Fruit fly (Drosophila melanogaster) whole organism, embryonic: ENCODE results near the gene MICAL-like.

Experiments
- B-H2 ChIP-seq: fragments of 200-800 bp; sonication (Bioruptor generic); optimal IDR thresholded peaks from 2 replicates; lab custom pipeline; 2018; ENCODE audit warnings: missing biosample characterization, mild to moderate bottlenecking, missing genetic modification characterization
- CG10431 ChIP-seq: fragments of 200-800 bp; sonication (Bioruptor generic); optimal IDR thresholded peaks from 3 replicates; lab custom pipeline; 2018; ENCODE audit warnings: missing biosample characterization, mild to moderate bottlenecking, missing genetic modification characterization
- CG11247 ChIP-seq: fragments of 200-800 bp; sonication (Bioruptor generic); IDR thresholded peaks from 2 replicates; pipeline ENCODE4 v1.3.6; 2022; ENCODE audit warnings: missing biosample characterization, missing genetic modification characterization
- CG11456 ChIP-seq: fragments of 200-800 bp; sonication (Bioruptor generic); IDR thresholded peaks from 3 replicates; pipeline ENCODE4 v1.3.6; 2022; ENCODE audit warnings: missing biosample characterization, missing genetic modification characterization
- CG11504 ChIP-seq: fragments of 200-800 bp; sonication (Bioruptor generic); optimal IDR thresholded peaks from 3 replicates; lab custom pipeline; 2019; ENCODE audit warnings: missing biosample characterization, mild to moderate bottlenecking, missing genetic modification characterization, moderate library complexity
- CG12391 ChIP-seq: fragments of 200-800 bp; sonication (Bioruptor generic); optimal IDR thresholded peaks from 3 replicates; lab custom pipeline; 2018; ENCODE audit warnings: missing biosample characterization, mild to moderate bottlenecking, missing genetic modification characterization, moderate library complexity
- CG15479 ChIP-seq: fragments of 200-800 bp; sonication (Bioruptor generic); optimal IDR thresholded peaks from 3 replicates; lab custom pipeline; 2019; ENCODE audit warnings: missing biosample characterization, mild to moderate bottlenecking, missing genetic modification characterization, moderate library complexity
- CG1602 ChIP-seq: fragments of 200-800 bp; sonication (Bioruptor generic); optimal IDR thresholded peaks from 3 replicates; lab custom pipeline; 2016; ENCODE audit warnings: missing biosample characterization, missing genetic modification characterization
- CG17612 ChIP-seq: fragments of 200-800 bp; sonication (Bioruptor generic); IDR thresholded peaks from 2 replicates; pipeline ENCODE4 v1.3.6; 2022; ENCODE audit warnings: missing biosample characterization, missing genetic modification characterization
- CG18599 ChIP-seq: fragments of 200-800 bp; sonication (Bioruptor generic); optimal IDR thresholded peaks from 3 replicates; lab custom pipeline; 2017; ENCODE audit warnings: missing biosample characterization, missing genetic modification characterization, mild to moderate bottlenecking, moderate library complexity, missing genetic modification reagents
- CG2199 ChIP-seq: fragments of 200-800 bp; sonication (Bioruptor generic); IDR thresholded peaks from 3 replicates; pipeline ENCODE4 v1.3.6; 2022; ENCODE audit warnings: missing biosample characterization, missing genetic modification characterization
- CG2875 ChIP-seq: fragments of 200-800 bp; sonication (Bioruptor generic); optimal IDR thresholded peaks from 2 replicates; lab custom pipeline; 2017; ENCODE audit warnings: missing biosample characterization, mild to moderate bottlenecking, missing genetic modification characterization, missing genetic modification reagents
- CG2889 ChIP-seq: fragments of 200-800 bp; sonication (Bioruptor generic); IDR thresholded peaks from 3 replicates; pipeline ENCODE4 v1.3.6; 2022; ENCODE audit warnings: missing biosample characterization, missing genetic modification characterization
- CG32772 ChIP-seq: fragments of 200-800 bp; sonication (Bioruptor generic); IDR thresholded peaks from 2 replicates; pipeline ENCODE4 v1.3.6; 2022; ENCODE audit warnings: missing biosample characterization, missing genetic modification characterization
- CG3995 ChIP-seq: fragments of 200-800 bp; sonication (Bioruptor generic); optimal IDR thresholded peaks from 3 replicates; lab custom pipeline; 2016; ENCODE audit warnings: missing biosample characterization, missing genetic modification characterization
- CG4707 ChIP-seq: fragments of 200-800 bp; sonication (Bioruptor generic); optimal IDR thresholded peaks from 2 replicates; lab custom pipeline; 2018; ENCODE audit warnings: missing biosample characterization, mild to moderate bottlenecking, missing genetic modification characterization, moderate library complexity
- CG5180 ChIP-seq: fragments of 200-800 bp; sonication (Bioruptor generic); optimal IDR thresholded peaks from 3 replicates; lab custom pipeline; 2017; ENCODE audit warnings: missing biosample characterization, missing genetic modification characterization, mild to moderate bottlenecking, moderate library complexity, missing genetic modification reagents
- CG5245 ChIP-seq: fragments of 200-800 bp; sonication (Bioruptor generic); optimal IDR thresholded peaks from 3 replicates; lab custom pipeline; 2016; ENCODE audit warnings: missing biosample characterization, missing genetic modification characterization
- CG8388 ChIP-seq: fragments of 200-800 bp; sonication (Bioruptor generic); optimal IDR thresholded peaks from 2 replicates; lab custom pipeline; 2019; ENCODE audit warnings: missing biosample characterization, mild to moderate bottlenecking, missing genetic modification characterization, moderate library complexity
- CG9817 ChIP-seq: fragments of 200-800 bp; sonication (Bioruptor generic); optimal IDR thresholded peaks from 2 replicates; lab custom pipeline; 2018; ENCODE audit warnings: missing biosample characterization, mild to moderate bottlenecking, missing genetic modification characterization, moderate library complexity
- CrebB ChIP-seq: fragments of 200-800 bp; sonication (Bioruptor generic); optimal IDR thresholded peaks from 3 replicates; lab custom pipeline; 2018; ENCODE audit warnings: missing biosample characterization, mild to moderate bottlenecking, missing genetic modification characterization
- D19B ChIP-seq: fragments of 200-800 bp; sonication (Bioruptor generic); optimal IDR thresholded peaks from 2 replicates; lab custom pipeline; 2017; ENCODE audit warnings: missing biosample characterization, mild to moderate bottlenecking, missing genetic modification characterization
- E2f1 ChIP-seq: fragments of 200-800 bp; sonication (Bioruptor generic); IDR thresholded peaks from 2 replicates; pipeline ENCODE4 v1.3.6; 2022; ENCODE audit warnings: missing biosample characterization, missing genetic modification characterization
- Hey ChIP-seq: fragments of 200-800 bp; sonication (Bioruptor generic); optimal IDR thresholded peaks from 3 replicates; lab custom pipeline; 2018; ENCODE audit warnings: missing biosample characterization, mild to moderate bottlenecking, missing genetic modification characterization
- Jarid2 ChIP-seq: fragments of 200-800 bp; sonication (Bioruptor generic); optimal IDR thresholded peaks from 3 replicates; lab custom pipeline; 2017; ENCODE audit warnings: mild to moderate bottlenecking, missing biosample characterization, missing genetic modification reagents, missing genetic modification characterization
- Oaz ChIP-seq: fragments of 200-800 bp; sonication (Bioruptor generic); IDR thresholded peaks from 2 replicates; pipeline ENCODE4 v1.3.6; 2022; ENCODE audit warnings: missing biosample characterization, missing genetic modification characterization
- Opbp ChIP-seq: fragments of 200-800 bp; sonication (Bioruptor generic); IDR thresholded peaks from 3 replicates; pipeline ENCODE4 v1.3.6; 2022; ENCODE audit warnings: missing biosample characterization, missing genetic modification characterization; ENCODE audit not compliant: partially characterized antibody
- Ravus ChIP-seq: fragments of 200-800 bp; sonication (Bioruptor generic); IDR thresholded peaks from 2 replicates; pipeline ENCODE4 v1.3.6; 2022; ENCODE audit warnings: missing biosample characterization, missing genetic modification characterization
- Rfx ChIP-seq: fragments of 200-800 bp; sonication (Bioruptor generic); IDR thresholded peaks from 2 replicates; pipeline ENCODE4 v1.3.6; 2022; ENCODE audit warnings: missing biosample characterization, missing genetic modification characterization
- Rx ChIP-seq: fragments of 200-800 bp; sonication (Bioruptor generic); IDR thresholded peaks from 2 replicates; pipeline ENCODE4 v1.3.6; 2022; ENCODE audit warnings: missing biosample characterization, missing genetic modification characterization
- Xbp1 ChIP-seq: fragments of 200-800 bp; sonication (Bioruptor generic); optimal IDR thresholded peaks from 3 replicates; lab custom pipeline; 2016; ENCODE audit warnings: missing biosample characterization, mild to moderate bottlenecking, missing genetic modification characterization
- amos ChIP-seq: fragments of 200-800 bp; sonication (Bioruptor generic); IDR thresholded peaks from 2 replicates; pipeline ENCODE4 v1.3.6; 2022; ENCODE audit warnings: missing biosample characterization, missing genetic modification characterization; ENCODE audit not compliant: partially characterized antibody
- ase ChIP-seq: fragments of 200-800 bp; sonication (Bioruptor generic); IDR thresholded peaks from 3 replicates; pipeline ENCODE4 v1.3.6; 2022; ENCODE audit warnings: missing biosample characterization, missing genetic modification characterization
- az2 ChIP-seq: fragments of 200-800 bp; sonication (Bioruptor generic); optimal IDR thresholded peaks from 3 replicates; lab custom pipeline; 2016; ENCODE audit warnings: missing biosample characterization, missing genetic modification characterization
- cas ChIP-seq: fragments of 200-800 bp; sonication (Bioruptor generic); IDR thresholded peaks from 2 replicates; pipeline ENCODE4 v1.3.6; 2022; ENCODE audit warnings: missing biosample characterization, missing genetic modification characterization
- chn ChIP-seq: fragments of 200-800 bp; sonication (Bioruptor generic); optimal IDR thresholded peaks from 2 replicates; lab custom pipeline; 2016; ENCODE audit warnings: missing biosample characterization, missing genetic modification characterization
- cwo ChIP-seq: fragments of 200-800 bp; sonication (Bioruptor generic); optimal IDR thresholded peaks from 3 replicates; lab custom pipeline; 2017; ENCODE audit warnings: missing biosample characterization, missing genetic modification characterization, mild to moderate bottlenecking, moderate library complexity, missing genetic modification reagents
- emc ChIP-seq: fragments of 200-800 bp; sonication (Bioruptor generic); optimal IDR thresholded peaks from 2 replicates; lab custom pipeline; 2016; ENCODE audit warnings: missing biosample characterization, missing genetic modification characterization
- fd3F ChIP-seq: fragments of 200-800 bp; sonication (Bioruptor generic); optimal IDR thresholded peaks from 2 replicates; lab custom pipeline; 2018; ENCODE audit warnings: missing biosample characterization, mild to moderate bottlenecking, missing genetic modification characterization, moderate library complexity
- fu2 ChIP-seq: fragments of 200-800 bp; sonication (Bioruptor generic); optimal IDR thresholded peaks from 2 replicates; lab custom pipeline; 2016; ENCODE audit warnings: missing biosample characterization, missing genetic modification characterization
- gfzf ChIP-seq: fragments of 200-800 bp; sonication (Bioruptor generic); optimal IDR thresholded peaks from 2 replicates; lab custom pipeline; 2016; ENCODE audit warnings: missing biosample characterization, mild to moderate bottlenecking, missing genetic modification characterization, moderate library complexity
- gsb ChIP-seq: fragments of 200-800 bp; sonication (Bioruptor generic); IDR thresholded peaks from 2 replicates; pipeline ENCODE4 v1.3.6; 2022; ENCODE audit warnings: missing biosample characterization, missing genetic modification characterization
- h ChIP-seq: fragments of >200 bp; optimal IDR thresholded peaks from 2 replicates; lab custom pipeline; 2017
- lilli ChIP-seq: fragments of 200-800 bp; sonication (Bioruptor generic); optimal IDR thresholded peaks from 3 replicates; lab custom pipeline; 2016; ENCODE audit warnings: missing biosample characterization, missing genetic modification characterization
- mirr ChIP-seq: fragments of 200-800 bp; sonication (Bioruptor generic); optimal IDR thresholded peaks from 3 replicates; lab custom pipeline; 2018; ENCODE audit warnings: missing biosample characterization, mild to moderate bottlenecking, missing genetic modification characterization
- sim ChIP-seq: fragments of 200-800 bp; sonication (Bioruptor generic); IDR thresholded peaks from 2 replicates; pipeline ENCODE4 v1.3.6; 2022; ENCODE audit warnings: missing biosample characterization, missing genetic modification characterization
- sisA ChIP-seq: fragments of 200-800 bp; sonication (Bioruptor generic); IDR thresholded peaks from 2 replicates; pipeline ENCODE4 v1.3.6; 2022; ENCODE audit warnings: missing biosample characterization, missing genetic modification characterization
- slp2 ChIP-seq: fragments of 200-800 bp; sonication (Bioruptor generic); optimal IDR thresholded peaks from 2 replicates; lab custom pipeline; 2016; ENCODE audit warnings: missing biosample characterization, missing genetic modification characterization
- tap ChIP-seq: fragments of 200-800 bp; optimal IDR thresholded peaks from 3 replicates; lab custom pipeline; 2019; ENCODE audit warnings: missing biosample characterization, mild to moderate bottlenecking, missing genetic modification characterization, moderate library complexity
- tin ChIP-seq: fragments of 200-800 bp; sonication (Bioruptor generic); optimal IDR thresholded peaks from 3 replicates; lab custom pipeline; 2016; ENCODE audit warnings: missing biosample characterization, missing genetic modification characterization
- wdn ChIP-seq: fragments of 200-800 bp; sonication (Bioruptor generic); IDR thresholded peaks from 2 replicates; pipeline ENCODE4 v1.3.6; 2022; ENCODE audit warnings: missing biosample characterization, missing genetic modification characterization

The MICAL-like gene

DNA sequence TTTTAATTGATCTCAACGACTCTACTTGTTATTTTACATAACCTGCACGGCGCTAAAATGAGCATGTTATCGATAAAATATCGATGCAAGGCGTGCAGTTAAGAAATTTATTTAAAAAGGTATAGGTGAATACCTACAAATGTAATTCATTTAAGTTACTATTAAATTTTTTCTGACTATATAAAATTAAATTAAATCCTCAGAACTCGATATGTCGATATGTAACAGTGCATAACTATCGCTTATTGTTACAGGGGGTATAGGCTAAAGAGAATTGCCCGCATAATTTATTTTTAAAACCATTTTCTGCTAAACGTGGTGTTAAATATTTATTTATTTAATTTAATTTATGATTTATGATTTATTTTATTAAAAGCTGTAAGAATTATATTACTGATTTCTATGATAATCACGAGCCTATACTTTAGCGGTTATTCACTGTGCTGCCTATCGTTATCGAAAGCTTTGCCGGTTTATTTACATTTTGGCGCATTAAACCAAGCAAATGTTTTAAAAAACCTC lies 2.7 kb upstream of the MICAL-like start, which contains the start of the genes mRpL20 and Icmt (continued):
- TF ChIP-seq CG17612 (peak; percentile 96), CG2889 (GFP tag; lab: Robert Waterston, UW) (peak; percentile 92), cas (peak; percentile 92), CG32772 (GFP tag; lab: Robert Waterston, UW) (peak; percentile 97), lilli (GFP tag; lab: Kevin White, UChicago) (peak; percentile 87), CG2875 (GFP tag; lab: Kevin White, UChicago) (peak; percentile 86), az2 (GFP tag; lab: Kevin White, UChicago) (peak; percentile 93), gfzf (GFP tag; lab: Kevin White, UChicago) (no peak), Xbp1 (GFP tag; lab: Kevin White, UChicago) (peak; percentile 93), CG11504 (tag; lab: Kevin White, UChicago) (peak; percentile 91), Jarid2 (peak; percentile 27), D19B (GFP tag; lab: Kevin White, UChicago) (peak; percentile 72), mirr (no peak), Ravus (GFP tag; lab: Robert Waterston, UW) (peak; percentile 90), amos (GFP tag; lab: Robert Waterston, UW) (peak; percentile 72), Hey (tag; lab: Kevin White, UChicago) (no peak), slp2 (GFP tag; lab: Kevin White, UChicago) (peak; percentile 17), CrebB (tag; lab: Kevin White, UChicago) (peak; percentile 90), CG1602 (peak; percentile 92), B-H2 (GFP tag; lab: Kevin White, UChicago) (peak; percentile 93), CG4707 (GFP tag; lab: Kevin White, UChicago) (peak; percentile 68), sisA (GFP tag; lab: Robert Waterston, UW) (peak; percentile 92), gsb (GFP tag; lab: Robert Waterston, UW) (peak; percentile 94), CG11456 (GFP tag; lab: Robert Waterston, UW) (peak; percentile 96), CG2199 (GFP tag; lab: Robert Waterston, UW) (0 out of 3 replicates have a peak, but pooled peaks have one; percentile 13), fu2 (no peak), fd3F (GFP tag; lab: Kevin White, UChicago) (peak; percentile 95), Opbp (GFP tag; lab: Robert Waterston, UW) (peak; percentile 41), emc (GFP tag; lab: Kevin White, UChicago) (no peak), cwo (GFP tag; lab: Kevin White, UChicago) (peak; percentile 84), CG8388 (peak; percentile 94), CG10431 (GFP tag; lab: Kevin White, UChicago) (peak; percentile 78), h (lab: Kevin White, UChicago) (no peak), CG15479 (GFP tag; lab: Kevin White, UChicago) (no peak), E2f1 (GFP tag; lab: Robert Waterston, UW) (peak; percentile 97), Rfx (GFP tag; lab: Robert Waterston, UW) (peak; percentile 98), tin (GFP tag; lab: Kevin White, UChicago) (peak; percentile 69), CG12391 (peak; percentile 95), CG18599 (GFP tag; lab: Kevin White, UChicago) (peak; percentile 86), sim (GFP tag; lab: Robert Waterston, UW) (peak; percentile 84), tap (peak; percentile 88), CG11247 (GFP tag; lab: Robert Waterston, UW) (peak; percentile 96), ase (GFP tag; lab: Robert Waterston, UW) (peak; percentile 96), CG5245 (GFP tag; lab: Kevin White, UChicago) (peak; percentile 40), wdn (GFP tag; lab: Robert Waterston, UW) (peak; percentile 97), CG5180 (GFP tag; lab: Kevin White, UChicago) (peak; percentile 55), chn (GFP tag; lab: Kevin White, UChicago) (peak; percentile 75), CG9817 (tag; lab: Kevin White, UChicago) (peak; percentile 96), CG3995 (GFP tag; lab: Kevin White, UChicago) (peak; percentile 32), Rx (peak; percentile 91), Oaz (peak; percentile 93)
